Fruit fly (Drosophila melanogaster): ENCODE data around the gene Spps.
A peak's percentile ranks its signal among the peaks of the same experiment; 100 is the strongest.

Gene Spps

DNA sequence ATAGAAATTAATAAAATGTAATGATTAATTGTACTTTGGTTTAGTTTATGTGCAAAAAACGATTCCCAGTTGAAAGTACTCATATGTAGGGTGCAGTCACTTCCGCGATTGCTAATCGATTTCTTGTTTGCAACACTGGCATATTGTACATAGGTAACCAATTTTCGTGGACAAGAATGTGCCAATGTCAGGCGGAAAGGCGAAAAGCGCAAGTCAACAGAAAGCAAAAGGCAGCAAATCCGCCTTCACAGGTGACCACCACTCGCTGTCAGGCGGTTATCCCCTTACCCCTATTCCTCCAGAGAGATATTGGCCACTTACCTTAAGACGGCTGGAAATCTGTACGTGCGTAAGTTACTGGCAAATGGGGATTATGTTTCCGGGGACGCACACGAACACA, 43.8 kb upstream of the Spps start:
- TF ChIP-seq tj (GFP tag; optimal IDR thresholded peaks at IDR 0.05), result peak; percentile 96
- TF ChIP-seq Crg-1 (GFP tag; optimal IDR thresholded peaks at IDR 0.05), result no peak
- no peak for TF ChIP-seq pad (GFP tag; optimal IDR thresholded peaks at IDR 0.05)
- no peak for TF ChIP-seq CG7045 (GFP tag; optimal IDR thresholded peaks at IDR 0.05)
- no peak for TF ChIP-seq ovo (GFP tag; optimal IDR thresholded peaks at IDR 0.05)

DNA sequence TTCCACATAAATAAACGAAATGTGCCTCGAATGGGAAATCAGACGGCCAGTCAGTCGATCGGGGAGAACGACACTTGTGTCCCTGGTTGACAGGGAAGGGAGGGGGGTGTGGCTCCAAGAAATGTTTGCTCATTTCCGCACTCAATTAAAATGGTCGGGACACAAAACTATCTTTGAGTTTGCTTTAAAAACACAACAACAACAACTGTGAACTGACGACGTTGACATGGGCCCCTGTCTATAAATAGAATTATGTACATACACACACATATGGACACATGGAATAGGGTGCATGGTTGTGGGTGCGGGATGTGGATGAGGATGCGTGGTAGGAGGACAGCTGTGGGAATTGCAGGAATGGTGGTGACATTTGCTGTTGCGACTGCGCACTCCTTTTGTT, 43.3 kb upstream of the Spps start:
- no peak for TF ChIP-seq CG7101 (tag; optimal IDR thresholded peaks at IDR 0.05)
- TF ChIP-seq CG5204 (GFP tag; optimal IDR thresholded peaks at IDR 0.05), result no peak
- no peak for TF ChIP-seq bab1 (GFP tag; optimal IDR thresholded peaks at IDR 0.05)
- TF ChIP-seq CG1620 (GFP tag; optimal IDR thresholded peaks at IDR 0.05), result no peak
- no peak for TF ChIP-seq Crg-1 (GFP tag; optimal IDR thresholded peaks at IDR 0.05)

- TF ChIP-seq tj (GFP tag; optimal IDR thresholded peaks at IDR 0.05) (no peak), Hr96 (GFP tag; optimal IDR thresholded peaks at IDR 0.05) (no peak), kay (GFP tag; ENCODE audit: borderline replicate concordance) (no peak), CG33017 (tag; optimal IDR thresholded peaks at IDR 0.05) (no peak), Crg-1 (GFP tag; optimal IDR thresholded peaks at IDR 0.05) (no peak)
Observed at dm6 chr3R:24268293-24268692, 41.6 kb upstream of the Spps start.

DNA sequence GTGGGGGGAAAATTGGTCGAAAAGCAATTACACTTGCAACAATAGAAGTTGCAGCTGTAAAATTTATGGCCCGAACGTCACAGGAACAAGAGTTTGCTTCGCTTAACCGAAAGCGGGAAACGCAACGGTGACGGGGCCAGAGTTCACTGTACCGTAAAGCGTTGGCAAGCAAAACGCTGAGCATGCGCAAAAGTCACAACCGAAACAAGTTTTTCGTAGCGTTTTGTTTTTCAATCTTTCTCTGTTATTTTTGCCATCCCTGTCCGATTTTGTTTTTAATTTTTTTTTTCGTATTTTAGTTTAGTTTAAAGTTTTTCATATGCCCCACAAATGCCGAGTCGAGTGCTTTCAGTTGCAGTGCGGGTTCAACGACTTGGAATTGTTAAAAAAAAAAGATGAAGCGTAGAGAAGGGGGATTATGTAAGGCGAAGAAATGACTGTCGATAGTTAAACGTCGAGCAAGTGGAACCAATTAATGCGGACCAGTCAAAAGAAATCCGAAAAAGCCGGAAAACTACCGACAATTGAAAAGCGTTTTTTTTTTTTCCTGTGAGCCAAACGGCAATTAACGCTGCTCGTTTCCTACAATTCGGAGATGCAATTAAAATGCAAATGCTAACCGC, 41.0 kb upstream of the Spps start:
- TF ChIP-seq CG7101 (tag; optimal IDR thresholded peaks at IDR 0.05) (no peak), tj (GFP tag; optimal IDR thresholded peaks at IDR 0.05) (peak; percentile 94), CG33017 (tag; optimal IDR thresholded peaks at IDR 0.05) (no peak), Mnt (GFP tag; optimal IDR thresholded peaks at IDR 0.05) (no peak)

DNA sequence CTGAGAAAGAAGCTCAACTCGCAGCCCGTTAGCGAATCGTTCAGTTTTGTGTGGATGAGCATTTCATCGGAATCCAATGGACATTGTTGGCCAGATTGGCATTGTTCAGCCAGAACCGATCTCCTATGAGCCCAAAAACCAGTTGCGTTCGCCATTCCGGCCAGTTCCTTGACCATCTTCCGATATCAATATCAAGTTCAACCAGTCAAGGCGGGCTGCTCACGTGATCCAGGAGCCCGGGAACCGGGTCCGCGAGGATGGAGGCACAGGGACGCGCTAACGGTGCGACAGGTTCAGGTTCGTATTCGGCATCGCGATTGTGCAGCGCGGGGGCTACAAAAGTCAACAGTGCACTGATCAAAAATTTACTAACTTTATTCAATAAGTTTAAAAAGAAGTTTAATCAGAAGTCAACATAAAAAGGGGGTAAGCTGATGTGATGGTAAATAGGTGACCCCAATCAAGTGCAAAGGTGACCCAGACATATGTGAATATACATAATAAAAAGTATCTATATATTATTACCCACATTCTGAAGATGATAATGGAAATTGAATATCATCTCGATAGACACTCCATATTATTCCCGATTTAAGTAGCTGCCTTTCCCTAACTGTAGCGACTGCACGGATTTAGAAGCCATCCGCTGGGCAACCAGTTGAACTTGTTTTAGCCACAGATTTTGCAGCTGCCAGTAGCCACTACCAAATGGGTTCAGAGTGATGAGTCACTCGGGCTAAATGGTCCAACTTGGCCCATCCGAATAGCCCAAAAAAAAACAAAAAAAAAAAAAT, 40.2 kb upstream of the Spps start:
- TF ChIP-seq kay (GFP tag; ENCODE audit: borderline replicate concordance) (no peak), CG12768 (GFP tag; optimal IDR thresholded peaks at IDR 0.05) (no peak), tj (GFP tag; optimal IDR thresholded peaks at IDR 0.05) (peak; percentile 18)

dm6 chr3R:24264414-24265363, 38.0 kb upstream of the Spps start:
- TF ChIP-seq tj (GFP tag; optimal IDR thresholded peaks at IDR 0.05) (peak; percentile 58), Hr96 (GFP tag; optimal IDR thresholded peaks at IDR 0.05) (no peak), Clk (GFP tag; optimal IDR thresholded peaks at IDR 0.05) (no peak), cic (GFP tag; optimal IDR thresholded peaks at IDR 0.05) (peak; percentile 81), CG14711 (tag; optimal IDR thresholded peaks at IDR 0.05) (no peak), CG12768 (GFP tag; optimal IDR thresholded peaks at IDR 0.05) (peak; percentile 31), CG7045 (GFP tag; optimal IDR thresholded peaks at IDR 0.05) (peak; percentile 32), CG11617 (GFP tag; optimal IDR thresholded peaks at IDR 0.05) (peak; percentile 4), toe (GFP tag; optimal IDR thresholded peaks at IDR 0.05) (peak; percentile 24), ovo (GFP tag; optimal IDR thresholded peaks at IDR 0.05) (peak; percentile 13), CG1620 (GFP tag; optimal IDR thresholded peaks at IDR 0.05) (no peak), pad (GFP tag; optimal IDR thresholded peaks at IDR 0.05) (peak; percentile 72), CG7101 (tag; optimal IDR thresholded peaks at IDR 0.05) (no peak), kay (GFP tag; ENCODE audit: borderline replicate concordance) (peak; percentile 40), bab1 (GFP tag; optimal IDR thresholded peaks at IDR 0.05) (no peak), CG33017 (tag; optimal IDR thresholded peaks at IDR 0.05) (no peak), cnc (optimal IDR thresholded peaks at IDR 0.05) (no peak), Crg-1 (GFP tag; optimal IDR thresholded peaks at IDR 0.05) (peak; percentile 32)
